Worm (Caenorhabditis elegans) whole organism, mixed stage, embryonic: ENCODE measurements around the gene hlh-10.

Source experiments
- M03D4.4 ChIP-seq: sonication (generic microtip); optimal IDR thresholded peaks from 2 replicates; lab custom pipeline; 2017; ENCODE audit warnings: mild to moderate bottlenecking, missing genetic modification characterization, missing compliant biosample characterization
- bed-3 ChIP-seq: fragments of 200-800 bp; sonication (Bioruptor generic); optimal IDR thresholded peaks from 3 replicates; lab custom pipeline; 2018; ENCODE audit warnings: mild to moderate bottlenecking, missing genetic modification characterization, moderate library complexity, missing compliant biosample characterization
- blmp-1 ChIP-seq: fragments of 150-350 bp; optimal IDR thresholded peaks from 2 replicates; lab custom pipeline; 2014; ENCODE audit warnings: missing biosample characterization, missing genetic modification characterization
- ceh-43 ChIP-seq: fragments of 200-800 bp; sonication (Bioruptor generic); optimal IDR thresholded peaks from 2 replicates; lab custom pipeline; 2018; ENCODE audit warnings: mild to moderate bottlenecking, missing genetic modification characterization, moderate library complexity, missing compliant biosample characterization
- ceh-83 ChIP-seq: fragments of 200-800 bp; sonication (Bioruptor generic); optimal IDR thresholded peaks from 2 replicates; lab custom pipeline; 2018; ENCODE audit warnings: mild to moderate bottlenecking, missing genetic modification characterization, missing compliant biosample characterization
- ces-1 ChIP-seq: fragments of 150-350 bp; optimal IDR thresholded peaks from 2 replicates; lab custom pipeline; 2014; ENCODE audit warnings: missing biosample characterization, missing genetic modification reagents, missing genetic modification characterization
- cnd-1 ChIP-seq: fragments of 200-800 bp; sonication (Bioruptor generic); optimal IDR thresholded peaks from 2 replicates; lab custom pipeline; 2018; ENCODE audit warnings: mild to moderate bottlenecking, missing genetic modification characterization, missing compliant biosample characterization
- drap-1 ChIP-seq: fragments of 200-800 bp; sonication (Bioruptor generic); optimal IDR thresholded peaks from 3 replicates; lab custom pipeline; 2018; ENCODE audit warnings: mild to moderate bottlenecking, missing genetic modification characterization, missing compliant biosample characterization
- flh-1 ChIP-seq: fragments of 200-800 bp; sonication (Bioruptor generic); optimal IDR thresholded peaks from 2 replicates; lab custom pipeline; 2018; ENCODE audit warnings: mild to moderate bottlenecking, missing genetic modification characterization, moderate library complexity, missing compliant biosample characterization
- ham-2 ChIP-seq: fragments of 200-800 bp; sonication (Bioruptor generic); optimal IDR thresholded peaks from 2 replicates; lab custom pipeline; 2018; ENCODE audit warnings: mild to moderate bottlenecking, missing genetic modification characterization, missing compliant biosample characterization
- hlh-1 ChIP-seq: fragments of 150-350 bp; optimal IDR thresholded peaks from 2 replicates; lab custom pipeline; 2014; ENCODE audit warnings: missing biosample characterization, missing genetic modification reagents, missing genetic modification characterization
- lin-13 ChIP-seq: fragments of 150-350 bp; optimal IDR thresholded peaks from 2 replicates; lab custom pipeline; 2014; ENCODE audit warnings: missing biosample characterization, missing genetic modification characterization
- lin-32 ChIP-seq: fragments of 200-800 bp; sonication (Bioruptor generic); optimal IDR thresholded peaks from 2 replicates; lab custom pipeline; 2018; ENCODE audit warnings: mild to moderate bottlenecking, missing genetic modification characterization, missing compliant biosample characterization
- lsy-2 ChIP-seq: fragments of 150-350 bp; optimal IDR thresholded peaks from 2 replicates; lab custom pipeline; 2014; ENCODE audit warnings: missing biosample characterization, missing genetic modification characterization
- mab-5 ChIP-seq: fragments of 150-350 bp; optimal IDR thresholded peaks from 2 replicates; lab custom pipeline; 2014; ENCODE audit warnings: missing biosample characterization, missing genetic modification characterization
- mep-1 ChIP-seq: fragments of 150-350 bp; optimal IDR thresholded peaks from 2 replicates; lab custom pipeline; 2017; ENCODE audit warnings: missing biosample characterization, missing genetic modification reagents, missing genetic modification characterization, inconsistent platforms
- mls-2 ChIP-seq: sonication (generic microtip); optimal IDR thresholded peaks from 2 replicates; lab custom pipeline; 2016; ENCODE audit warnings: mild to moderate bottlenecking, missing genetic modification characterization, moderate library complexity, missing compliant biosample characterization
- nhr-2 ChIP-seq: fragments of 150-350 bp; optimal IDR thresholded peaks from 2 replicates; lab custom pipeline; 2014; ENCODE audit warnings: missing biosample characterization, missing genetic modification characterization
- nhr-237 ChIP-seq: fragments of 150-350 bp; optimal IDR thresholded peaks from 2 replicates; lab custom pipeline; 2014; ENCODE audit warnings: missing biosample characterization, missing genetic modification characterization
- nhr-28 ChIP-seq: fragments of 150-350 bp; optimal IDR thresholded peaks from 2 replicates; lab custom pipeline; 2014; ENCODE audit warnings: missing biosample characterization, missing genetic modification characterization
- nhr-76 ChIP-seq: sonication (generic microtip); optimal IDR thresholded peaks from 2 replicates; lab custom pipeline; 2017; ENCODE audit warnings: missing biosample characterization, missing genetic modification characterization
- pha-4 ChIP-seq: fragments of 150-350 bp; optimal IDR thresholded peaks from 2 replicates; lab custom pipeline; 2018; ENCODE audit warnings: missing biosample characterization, missing genetic modification reagents, missing genetic modification characterization
- sem-2 ChIP-seq: fragments of 200-800 bp; sonication (Bioruptor generic); optimal IDR thresholded peaks from 2 replicates; lab custom pipeline; 2018; ENCODE audit warnings: mild to moderate bottlenecking, missing genetic modification characterization, missing compliant biosample characterization
- snpc-4 ChIP-seq: fragments of 150-350 bp; optimal IDR thresholded peaks from 2 replicates; lab custom pipeline; 2014; ENCODE audit warnings: missing biosample characterization, missing genetic modification characterization
- sptf-1 ChIP-seq: sonication (generic microtip); optimal IDR thresholded peaks from 2 replicates; lab custom pipeline; 2017; ENCODE audit warnings: mild to moderate bottlenecking, missing genetic modification characterization, moderate library complexity, missing compliant biosample characterization
- tbx-8 ChIP-seq: fragments of 200-800 bp; sonication (Bioruptor generic); optimal IDR thresholded peaks from 2 replicates; lab custom pipeline; 2018; ENCODE audit warnings: mild to moderate bottlenecking, missing genetic modification characterization, moderate library complexity, missing compliant biosample characterization
- unc-120 ChIP-seq: sonication (generic microtip); optimal IDR thresholded peaks from 2 replicates; lab custom pipeline; 2017; ENCODE audit warnings: missing genetic modification characterization, missing compliant biosample characterization; ENCODE audit not compliant: poor library complexity, severe bottlenecking
- unc-39 ChIP-seq: fragments of 150-350 bp; optimal IDR thresholded peaks from 2 replicates; lab custom pipeline; 2014; ENCODE audit warnings: missing biosample characterization, missing genetic modification characterization
- unc-62 ChIP-seq: fragments of 150-350 bp; optimal IDR thresholded peaks from 2 replicates; lab custom pipeline; 2014; ENCODE audit warnings: missing biosample characterization, missing genetic modification reagents, missing genetic modification characterization
- zip-8 ChIP-seq: fragments of 150-350 bp; optimal IDR thresholded peaks from 2 replicates; lab custom pipeline; 2014; ENCODE audit warnings: missing biosample characterization, missing genetic modification characterization

hlh-10 gene

ce11 chrV:9282110-9282509 is at the start of gene hlh-10:
TSS of gene hlh-10 (minus strand) at chrV:9282210.
- TF ChIP-seq zip-8 (tag; lab: Kevin White, UChicago) (no peak), unc-120 (tag; lab: Kevin White, UChicago) (no peak), flh-1 (GFP tag; lab: Kevin White, UChicago) (no peak), mep-1 (tag; lab: Kevin White, UChicago) (no peak), pha-4 (tag; lab: Kevin White, UChicago) (no peak), lin-32 (GFP tag; lab: Kevin White, UChicago) (no peak), M03D4.4 (tag; lab: Kevin White, UChicago) (no peak), hlh-1 (no peak), cnd-1 (tag; lab: Kevin White, UChicago) (no peak), tbx-8 (GFP tag; lab: Kevin White, UChicago) (no peak), snpc-4 (tag; lab: Kevin White, UChicago) (no peak), sem-2 (GFP tag; lab: Kevin White, UChicago) (no peak)

DNA sequence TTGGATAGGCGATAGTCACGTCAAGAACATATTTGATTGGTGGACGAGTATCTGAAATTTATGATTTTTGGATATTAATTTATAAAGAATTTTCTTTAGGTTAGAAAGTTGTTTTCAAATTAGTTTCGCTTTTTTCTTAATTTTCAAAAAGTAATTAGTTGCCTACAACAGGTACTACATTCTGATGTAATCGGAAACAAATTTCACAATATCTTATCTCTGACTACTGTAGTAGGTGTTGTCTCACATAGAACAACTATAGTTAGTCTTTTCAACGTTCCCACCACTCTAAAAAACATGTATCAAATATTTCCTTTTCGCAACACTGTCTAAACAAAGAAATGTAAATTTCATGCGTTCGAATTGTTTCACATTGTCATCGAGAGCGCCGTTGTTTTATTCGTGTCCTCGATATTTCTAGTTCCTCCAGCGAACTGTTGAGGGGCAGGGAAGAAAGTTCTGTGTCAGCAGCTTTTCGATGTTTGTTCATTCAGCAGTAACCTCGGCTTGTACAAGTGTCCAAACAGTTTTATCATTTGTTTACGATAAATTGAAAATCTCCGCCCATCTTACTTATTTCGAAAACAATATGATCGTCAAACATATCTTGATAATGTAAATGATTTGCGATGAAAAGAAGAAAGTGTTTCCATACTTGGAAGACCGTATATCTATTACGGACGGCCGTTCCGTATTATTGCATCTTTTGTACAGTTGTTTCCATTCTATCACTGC is 47.4 kb upstream of the hlh-10 start:
- TF ChIP-seq hlh-1 (no peak), unc-62 (GFP tag; lab: Kevin White, UChicago) (no peak), ceh-43 (GFP tag; lab: Kevin White, UChicago) (no peak), lsy-2 (tag; lab: Kevin White, UChicago) (no peak), nhr-2 (tag; lab: Kevin White, UChicago) (no peak), ces-1 (GFP tag; lab: Kevin White, UChicago) (no peak), nhr-28 (tag; lab: Kevin White, UChicago) (no peak), sptf-1 (tag; lab: Kevin White, UChicago) (no peak), drap-1 (no peak), ceh-83 (GFP tag; lab: Kevin White, UChicago) (no peak), pha-4 (tag; lab: Kevin White, UChicago) (no peak), mls-2 (no peak)
- TF ChIP-seq, all 35 proteins: peak for 0

DNA sequence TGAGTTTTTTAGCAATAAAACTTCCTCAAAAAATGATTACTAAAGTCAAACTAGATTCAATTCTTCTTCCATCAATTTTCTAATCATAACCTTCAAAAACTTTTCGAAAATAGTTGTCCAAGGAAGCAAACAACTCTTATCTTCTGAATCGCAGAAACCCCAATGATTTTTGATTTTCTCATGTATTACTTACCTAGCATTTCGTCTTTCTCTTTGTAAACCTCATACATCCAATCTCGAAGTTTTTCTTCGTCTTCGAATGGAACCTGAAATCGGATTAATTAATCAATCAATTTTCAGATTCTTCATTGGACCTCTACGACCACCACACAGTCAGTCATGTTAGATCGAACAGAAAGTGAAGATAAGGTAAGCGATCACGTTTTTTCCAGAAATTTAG is 46.7 kb upstream of the hlh-10 start, which contains the start of gene K07B1.4:
Gene K07B1.4, plus strand, starts transcription at position 301 of the 400 bp plus-strand sequence.
- TF ChIP-seq M03D4.4 (tag; lab: Kevin White, UChicago) (no peak), hlh-1 (no peak), drap-1 (no peak), nhr-237 (tag; lab: Kevin White, UChicago) (no peak), cnd-1 (tag; lab: Kevin White, UChicago) (no peak), lin-13 (no peak), pha-4 (tag; lab: Kevin White, UChicago) (no peak), zip-8 (tag; lab: Kevin White, UChicago) (no peak), ceh-83 (GFP tag; lab: Kevin White, UChicago) (no peak), unc-62 (GFP tag; lab: Kevin White, UChicago) (no peak), bed-3 (no peak), blmp-1 (no peak), sem-2 (GFP tag; lab: Kevin White, UChicago) (no peak), flh-1 (GFP tag; lab: Kevin White, UChicago) (no peak), lin-32 (GFP tag; lab: Kevin White, UChicago) (no peak), unc-120 (tag; lab: Kevin White, UChicago) (no peak), ceh-43 (GFP tag; lab: Kevin White, UChicago) (no peak)

DNA sequence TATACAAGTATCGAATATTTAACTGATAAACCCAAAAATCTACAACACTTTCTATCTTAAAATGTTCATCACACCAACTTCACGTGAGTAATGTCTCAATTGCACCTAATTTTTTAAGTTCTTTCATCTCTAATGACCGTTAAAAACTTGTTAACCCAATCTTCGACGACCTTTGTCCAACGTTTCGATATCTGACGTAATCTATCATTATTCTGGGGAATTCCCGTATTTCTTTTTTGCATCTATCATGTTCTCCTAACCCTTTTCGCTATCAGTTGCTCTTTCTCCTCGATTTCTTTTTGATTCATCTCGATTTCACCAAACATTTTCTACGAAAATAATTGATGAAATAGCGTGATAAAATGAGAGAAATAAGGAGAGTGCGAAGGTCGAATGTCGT is 45.7 kb upstream of the hlh-10 start:
- TF ChIP-seq unc-39 (tag; lab: Kevin White, UChicago) = no peak
- no peak for TF ChIP-seq hlh-1
- no peak for TF ChIP-seq sem-2 (GFP tag; lab: Kevin White, UChicago)
- no peak for TF ChIP-seq mab-5 (tag; lab: Kevin White, UChicago)
- TF ChIP-seq unc-62 (GFP tag; lab: Kevin White, UChicago) = no peak
- TF ChIP-seq unc-120 (tag; lab: Kevin White, UChicago) = no peak
- no peak for TF ChIP-seq cnd-1 (tag; lab: Kevin White, UChicago)
- TF ChIP-seq mls-2 = no peak
- no peak for TF ChIP-seq nhr-76 (tag; lab: Kevin White, UChicago)
- no peak for TF ChIP-seq nhr-237 (tag; lab: Kevin White, UChicago)
- TF ChIP-seq drap-1 = no peak
- TF ChIP-seq pha-4 (tag; lab: Kevin White, UChicago) = no peak
- no peak for TF ChIP-seq lin-32 (GFP tag; lab: Kevin White, UChicago)
- TF ChIP-seq flh-1 (GFP tag; lab: Kevin White, UChicago) = no peak
- TF ChIP-seq zip-8 (tag; lab: Kevin White, UChicago) = no peak
- TF ChIP-seq ham-2 (GFP tag; lab: Kevin White, UChicago) = no peak
- TF ChIP-seq mep-1 (tag; lab: Kevin White, UChicago) = no peak
